Worm (Caenorhabditis elegans) whole organism, young adult: Measurements from ENCODE around the gene txt-14.

Experiments
- C17E4.6 ChIP-seq: fragments of 200-800 bp; sonication (Bioruptor generic); IDR thresholded peaks from 2 replicates; pipeline ENCODE4 v1.3.6; 2022; ENCODE audit warnings: missing genetic modification reagents, missing genetic modification characterization, missing compliant biosample characterization
- D2030.7 ChIP-seq: fragments of 200-800 bp; sonication (Bioruptor generic); IDR thresholded peaks from 2 replicates; pipeline ENCODE4 v1.3.6; 2022; ENCODE audit warnings: missing genetic modification reagents, missing genetic modification characterization, missing compliant biosample characterization
- F10E7.11 ChIP-seq: sonication (generic microtip); optimal IDR thresholded peaks from 2 replicates; lab custom pipeline; 2017; ENCODE audit warnings: mild to moderate bottlenecking, missing genetic modification characterization, moderate library complexity, missing compliant biosample characterization
- F23B12.7 ChIP-seq: sonication (generic microtip); optimal IDR thresholded peaks from 2 replicates; lab custom pipeline; 2017; ENCODE audit warnings: missing genetic modification characterization, mild to moderate bottlenecking, missing compliant biosample characterization, antibody characterized with exemption, moderate library complexity; ENCODE audit not compliant: insufficient read depth
- F37B4.10 ChIP-seq: fragments of 200-800 bp; sonication (Bioruptor generic); IDR thresholded peaks from 2 replicates; pipeline ENCODE4 v1.3.6; 2022; ENCODE audit warnings: missing genetic modification characterization, missing compliant biosample characterization
- K11D2.4 ChIP-seq: fragments of 200-800 bp; sonication (Bioruptor generic); IDR thresholded peaks from 2 replicates; pipeline ENCODE4 v1.3.6; 2022; ENCODE audit warnings: missing genetic modification reagents, missing genetic modification characterization, missing compliant biosample characterization
- Y67H2A.10 ChIP-seq: fragments of 200-800 bp; sonication (Bioruptor generic); conservative IDR thresholded peaks from 2 replicates; pipeline ENCODE4 v1.3.6; 2022; ENCODE audit warnings: missing genetic modification reagents, missing genetic modification characterization, missing compliant biosample characterization
- atf-7 ChIP-seq: sonication (generic microtip); optimal IDR thresholded peaks from 2 replicates; lab custom pipeline; 2017; ENCODE audit warnings: mild to moderate bottlenecking, missing genetic modification characterization, missing compliant biosample characterization
- athp-1 ChIP-seq: sonication (generic microtip); optimal IDR thresholded peaks from 2 replicates; lab custom pipeline; 2017; ENCODE audit warnings: mild to moderate bottlenecking, missing genetic modification characterization, missing compliant biosample characterization
- attf-3 ChIP-seq: fragments of 200-800 bp; sonication (Bioruptor generic); conservative IDR thresholded peaks from 2 replicates; pipeline ENCODE4 v1.3.6; 2022; ENCODE audit warnings: missing genetic modification reagents, missing genetic modification characterization, missing compliant biosample characterization
- bed-2 ChIP-seq: fragments of 200-800 bp; sonication (Bioruptor generic); IDR thresholded peaks from 2 replicates; pipeline ENCODE4 v1.3.6; 2022; ENCODE audit warnings: missing genetic modification reagents, missing genetic modification characterization, missing compliant biosample characterization
- cebp-1 ChIP-seq, 2 experiments: fragments of 200-800 bp in 1 of 2; sonication (Bioruptor generic) in 1 of 2; sonication (generic microtip) in 1 of 2; IDR thresholded peaks in 1 of 2; optimal IDR thresholded peaks in 1 of 2; 2 replicates each; pipeline versions ENCODE4 v1.3.6 to Lab custom; 2017 to 2022; ENCODE audit warnings: missing compliant biosample characterization in 2 of 2, missing genetic modification characterization in 2 of 2, mild to moderate bottlenecking in 1 of 2, missing genetic modification reagents in 1 of 2, moderate library complexity in 1 of 2
- ceh-27 ChIP-seq: fragments of 200-800 bp; sonication (Bioruptor generic); optimal IDR thresholded peaks from 2 replicates; lab custom pipeline; 2018; ENCODE audit warnings: mild to moderate bottlenecking, missing genetic modification characterization, moderate library complexity, missing compliant biosample characterization
- ceh-58 ChIP-seq: fragments of 200-800 bp; sonication (Bioruptor generic); IDR thresholded peaks from 2 replicates; pipeline ENCODE4 v1.3.6; 2022; ENCODE audit warnings: missing genetic modification characterization, missing compliant biosample characterization
- ceh-79 ChIP-seq: sonication (generic microtip); optimal IDR thresholded peaks from 2 replicates; lab custom pipeline; 2017; ENCODE audit warnings: mild to moderate bottlenecking, missing genetic modification characterization, missing compliant biosample characterization
- die-1 ChIP-seq: sonication (generic microtip); optimal IDR thresholded peaks from 2 replicates; lab custom pipeline; 2016; ENCODE audit warnings: missing genotype, mild to moderate bottlenecking, missing genetic modification characterization, missing compliant biosample characterization
- dox-1 ChIP-seq: fragments of 200-800 bp; sonication (Bioruptor generic); IDR thresholded peaks from 2 replicates; pipeline ENCODE4 v1.3.6; 2022; ENCODE audit warnings: missing genetic modification reagents, missing genetic modification characterization, missing compliant biosample characterization
- egrh-3 ChIP-seq: fragments of 200-800 bp; sonication (Bioruptor generic); IDR thresholded peaks from 2 replicates; pipeline ENCODE4 v1.3.6; 2022; ENCODE audit warnings: missing genetic modification reagents, missing genetic modification characterization, missing compliant biosample characterization
- ets-4 ChIP-seq: fragments of 200-800 bp; sonication (Bioruptor generic); optimal IDR thresholded peaks from 2 replicates; lab custom pipeline; 2018; ENCODE audit warnings: mild to moderate bottlenecking, missing genetic modification characterization, missing compliant biosample characterization
- fkh-3 ChIP-seq: sonication (generic microtip); optimal IDR thresholded peaks from 2 replicates; lab custom pipeline; 2016; ENCODE audit warnings: mild to moderate bottlenecking, missing genetic modification characterization, missing compliant biosample characterization
- him-1 ChIP-seq: sonication (generic microtip); optimal IDR thresholded peaks from 2 replicates; lab custom pipeline; 2016; ENCODE audit warnings: missing genotype, missing genetic modification reagents, missing genetic modification characterization, missing compliant biosample characterization
- hlh-26 ChIP-seq: fragments of 200-800 bp; sonication (Bioruptor generic); conservative IDR thresholded peaks from 2 replicates; pipeline ENCODE4 v1.3.6; 2022; ENCODE audit warnings: missing genetic modification reagents, missing genetic modification characterization, missing compliant biosample characterization
- hrde-1 ChIP-seq: sonication (generic microtip); optimal IDR thresholded peaks from 2 replicates; lab custom pipeline; 2016; ENCODE audit warnings: missing genetic modification characterization, mild to moderate bottlenecking, missing compliant biosample characterization, moderate library complexity, missing genotype, missing genetic modification reagents, borderline replicate concordance
- hsf-1 ChIP-seq: fragments of 200-800 bp; sonication (Bioruptor generic); IDR thresholded peaks from 2 replicates; pipeline ENCODE4 v1.3.6; 2022; ENCODE audit warnings: missing genetic modification reagents, missing genetic modification characterization, missing compliant biosample characterization
- let-526 ChIP-seq: fragments of 200-800 bp; sonication (Bioruptor generic); IDR thresholded peaks from 2 replicates; pipeline ENCODE4 v1.3.6; 2022; ENCODE audit warnings: missing genetic modification reagents, missing genetic modification characterization, missing compliant biosample characterization
- lin-35 ChIP-seq, 3 experiments: fragments of 150-350 bp in 2 of 3; sonication (generic microtip) in 1 of 3; optimal IDR thresholded peaks; 2 replicates each; lab custom pipeline; 2014 to 2018; ENCODE audit warnings: missing biosample characterization in 3 of 3, missing genetic modification characterization in 3 of 3, missing genetic modification reagents in 3 of 3
- madf-3 ChIP-seq: fragments of 200-800 bp; sonication (Bioruptor generic); IDR thresholded peaks from 2 replicates; pipeline ENCODE4 v1.3.6; 2022; ENCODE audit warnings: missing genetic modification reagents, missing genetic modification characterization, missing compliant biosample characterization
- mcd-1 ChIP-seq: fragments of 200-800 bp; sonication (Bioruptor generic); IDR thresholded peaks from 2 replicates; pipeline ENCODE4 v1.3.6; 2022; ENCODE audit warnings: missing genetic modification reagents, missing genetic modification characterization, missing compliant biosample characterization
- mel-28 ChIP-seq: sonication (generic microtip); optimal IDR thresholded peaks from 2 replicates; lab custom pipeline; 2016; ENCODE audit warnings: borderline replicate concordance, mild to moderate bottlenecking, missing genetic modification characterization, missing compliant biosample characterization
- mes-4 ChIP-seq: sonication (generic microtip); optimal IDR thresholded peaks from 2 replicates; lab custom pipeline; 2016; ENCODE audit warnings: missing genotype, missing genetic modification characterization, missing compliant biosample characterization
- nfya-1 ChIP-seq: sonication (generic microtip); optimal IDR thresholded peaks from 2 replicates; lab custom pipeline; 2017; ENCODE audit warnings: antibody characterized with exemption, missing compliant biosample characterization, missing genetic modification characterization, borderline replicate concordance; ENCODE audit not compliant: insufficient read depth
- nfya-2 ChIP-seq: fragments of 200-800 bp; sonication (Bioruptor generic); IDR thresholded peaks from 2 replicates; pipeline ENCODE4 v1.3.6; 2022; ENCODE audit warnings: missing genetic modification reagents, missing genetic modification characterization, missing compliant biosample characterization
- nhr-27 ChIP-seq: fragments of 200-800 bp; sonication (Bioruptor generic); optimal IDR thresholded peaks from 2 replicates; lab custom pipeline; 2018; ENCODE audit warnings: mild to moderate bottlenecking, missing genetic modification characterization, moderate library complexity, missing compliant biosample characterization
- nhr-90 ChIP-seq: sonication (generic microtip); optimal IDR thresholded peaks from 2 replicates; lab custom pipeline; 2016; ENCODE audit warnings: missing genotype, mild to moderate bottlenecking, missing genetic modification characterization, missing compliant biosample characterization
- repo-1 ChIP-seq: sonication (generic microtip); optimal IDR thresholded peaks from 2 replicates; lab custom pipeline; 2017; ENCODE audit warnings: mild to moderate bottlenecking, missing genetic modification characterization, missing compliant biosample characterization
- rpc-1 ChIP-seq, 2 experiments: fragments of 150-350 bp in 1 of 2; sonication (generic microtip) in 1 of 2; optimal IDR thresholded peaks; 2 replicates each; lab custom pipeline; 2014 to 2018; ENCODE audit warnings: missing biosample characterization in 1 of 2, missing genetic modification characterization in 1 of 2, missing genetic modification reagents in 1 of 2, missing genotype in 1 of 2
- sea-2 ChIP-seq: fragments of 200-800 bp; sonication (Bioruptor generic); IDR thresholded peaks from 2 replicates; pipeline ENCODE4 v1.3.6; 2022; ENCODE audit warnings: missing genetic modification characterization, missing compliant biosample characterization
- snpc-3.4 ChIP-seq: sonication (generic microtip); optimal IDR thresholded peaks from 2 replicates; lab custom pipeline; 2017; ENCODE audit warnings: missing genetic modification characterization, mild to moderate bottlenecking, missing compliant biosample characterization, antibody characterized with exemption, moderate library complexity, missing genotype, missing genetic modification reagents
- snpc-4 ChIP-seq, 5 experiments: fragments of 150-350 bp in 1 of 5; sonication (generic microtip) in 4 of 5; optimal IDR thresholded peaks; 2 replicates each; lab custom pipeline; 2014 to 2018; ENCODE audit warnings: missing genetic modification characterization in 5 of 5, missing biosample characterization in 3 of 5, antibody characterized with exemption in 2 of 5, mild to moderate bottlenecking in 2 of 5, missing compliant biosample characterization in 2 of 5, missing genotype in 2 of 5, moderate library complexity in 2 of 5, missing genetic modification reagents in 1 of 5
- somi-1 ChIP-seq: fragments of 200-800 bp; sonication (Bioruptor generic); optimal IDR thresholded peaks from 2 replicates; lab custom pipeline; 2018; ENCODE audit warnings: mild to moderate bottlenecking, missing genetic modification characterization, missing compliant biosample characterization
- unc-130 ChIP-seq: sonication (generic microtip); optimal IDR thresholded peaks from 2 replicates; lab custom pipeline; 2016; ENCODE audit warnings: missing genetic modification reagents, missing genetic modification characterization, missing compliant biosample characterization
- unc-62 ChIP-seq: fragments of 150-350 bp; optimal IDR thresholded peaks from 2 replicates; lab custom pipeline; 2014; ENCODE audit warnings: missing biosample characterization, missing genetic modification reagents, missing genetic modification characterization
- xnd-1 ChIP-seq: sonication (generic microtip); optimal IDR thresholded peaks from 2 replicates; lab custom pipeline; 2016; ENCODE audit warnings: missing genotype, missing genetic modification reagents, missing genetic modification characterization, missing compliant biosample characterization
- ztf-22 ChIP-seq: fragments of 200-800 bp; sonication (Bioruptor generic); optimal IDR thresholded peaks from 2 replicates; lab custom pipeline; 2018; ENCODE audit warnings: mild to moderate bottlenecking, missing genetic modification characterization, moderate library complexity, missing compliant biosample characterization
- ztf-26 ChIP-seq: sonication (generic microtip); optimal IDR thresholded peaks from 2 replicates; lab custom pipeline; 2017; ENCODE audit warnings: missing genetic modification characterization, missing compliant biosample characterization
- ztf-28 ChIP-seq: fragments of 200-800 bp; sonication (Bioruptor generic); IDR thresholded peaks from 2 replicates; pipeline ENCODE4 v1.3.6; 2022; ENCODE audit warnings: missing genetic modification reagents, missing genetic modification characterization, missing compliant biosample characterization

The txt-14 gene

DNA sequence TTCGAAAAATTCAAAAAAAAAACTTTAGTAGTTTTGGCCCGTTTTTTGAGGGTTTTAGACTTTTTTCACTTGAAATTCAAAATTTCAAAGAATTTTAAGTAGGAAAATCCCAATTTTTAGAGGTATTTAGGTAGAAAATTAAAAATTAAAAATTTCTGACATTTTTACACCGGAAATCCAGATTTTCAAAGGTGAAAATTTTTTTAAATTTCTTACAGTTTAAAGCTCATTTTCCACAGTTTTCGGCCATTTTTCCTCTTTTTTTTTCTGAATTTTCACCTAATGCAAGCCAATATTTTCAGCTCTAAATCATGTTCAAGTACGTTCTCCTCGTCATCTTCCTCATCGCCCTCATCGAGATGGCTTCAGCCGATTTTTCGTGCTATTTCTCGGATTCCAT is at the start of gene txt-14:
TSS of gene txt-14 (plus strand) at position 301 of the 400 bp plus-strand sequence.
- TF ChIP-seq him-1: no peak

ce11 chrV:18533606-18534005 is 48.9 kb upstream of the txt-14 start, which contains the start of gene ints-5:
TSS of gene ints-5 (plus strand) at chrV:18533953.
- TF ChIP-seq hlh-26 (GFP tag; lab: Robert Waterston, UW) (no peak), Y67H2A.10 (GFP tag; lab: Robert Waterston, UW) (no peak), K11D2.4 (GFP tag; lab: Robert Waterston, UW) (no peak), atf-7 (tag; lab: Kevin White, UChicago) (no peak), xnd-1 (tag; lab: Kevin White, UChicago) (peak; percentile 46), dox-1 (GFP tag; lab: Robert Waterston, UW) (no peak), hsf-1 (GFP tag; lab: Robert Waterston, UW) (no peak), lin-35 (GFP tag; optimal IDR thresholded peaks at IDR 0.05; lab: Kevin White, UChicago) (no peak), bed-2 (GFP tag; lab: Robert Waterston, UW) (no peak), ztf-22 (no peak), rpc-1 (optimal IDR thresholded peaks at IDR 0.05; lab: Kevin White, UChicago) (no peak), rpc-1 (tag; optimal IDR thresholded peaks at IDR 0.05; lab: Kevin White, UChicago) (no peak), nfya-2 (no peak), C17E4.6 (GFP tag; lab: Robert Waterston, UW) (no peak), unc-62 (no peak), F10E7.11 (tag; lab: Kevin White, UChicago) (no peak), nhr-27 (tag; lab: Kevin White, UChicago) (no peak), ceh-27 (GFP tag; lab: Kevin White, UChicago) (no peak), F37B4.10 (GFP tag; lab: Robert Waterston, UW) (no peak), nfya-1 (no peak), mel-28 (tag; lab: Kevin White, UChicago) (no peak), repo-1 (no peak), attf-3 (GFP tag; lab: Robert Waterston, UW) (no peak), mcd-1 (GFP tag; lab: Robert Waterston, UW) (peak; percentile 94), nhr-90 (no peak), let-526 (GFP tag; lab: Robert Waterston, UW) (no peak), ztf-28 (no peak), somi-1 (GFP tag; lab: Kevin White, UChicago) (no peak), D2030.7 (GFP tag; lab: Robert Waterston, UW) (peak; percentile 66), die-1 (tag; lab: Kevin White, UChicago) (no peak), athp-1 (no peak), snpc-3.4 (tag; lab: Kevin White, UChicago) (peak; percentile 36), ztf-26 (tag; lab: Kevin White, UChicago) (no peak), unc-130 (GFP tag; lab: Kevin White, UChicago) (no peak), fkh-3 (tag; lab: Kevin White, UChicago) (no peak), egrh-3 (GFP tag; lab: Robert Waterston, UW) (no peak), sea-2 (GFP tag; lab: Robert Waterston, UW) (no peak), F23B12.7 (no peak), snpc-4 (GFP tag; optimal IDR thresholded peaks at IDR 0.05; lab: Kevin White, UChicago) (no peak), snpc-4 (tag; optimal IDR thresholded peaks at IDR 0.05; lab: Kevin White, UChicago) (peak in 1 of 4 experiments; percentile 55), ceh-79 (tag; lab: Kevin White, UChicago) (no peak), cebp-1 (GFP tag; IDR thresholded peaks at IDR 0.05; lab: Robert Waterston, UW) (no peak), cebp-1 (tag; optimal IDR thresholded peaks at IDR 0.05; lab: Kevin White, UChicago) (peak; percentile 73), madf-3 (GFP tag; lab: Robert Waterston, UW) (no peak), ceh-58 (no peak), ets-4 (GFP tag; lab: Kevin White, UChicago) (no peak), hrde-1 (no peak), mes-4 (tag; lab: Kevin White, UChicago) (no peak)
